Worm (Caenorhabditis elegans) whole organism, L4/young adult: ENCODE measurements around the gene lin-36.

ENCODE experiments used
- W03F9.2 ChIP-seq: fragments of 150-350 bp; optimal IDR thresholded peaks from 2 replicates; lab custom pipeline; 2014; ENCODE audit warnings: missing biosample characterization, missing genetic modification characterization
- dao-5 ChIP-seq: sonication (generic microtip); optimal IDR thresholded peaks from 2 replicates; lab custom pipeline; 2016; ENCODE audit warnings: missing genotype, missing genetic modification characterization, moderate library complexity, missing compliant biosample characterization
- him-1 ChIP-seq: sonication (generic microtip); optimal IDR thresholded peaks from 2 replicates; lab custom pipeline; 2016; ENCODE audit warnings: missing genotype, missing genetic modification reagents, missing genetic modification characterization, missing compliant biosample characterization

lin-36 gene

DNA sequence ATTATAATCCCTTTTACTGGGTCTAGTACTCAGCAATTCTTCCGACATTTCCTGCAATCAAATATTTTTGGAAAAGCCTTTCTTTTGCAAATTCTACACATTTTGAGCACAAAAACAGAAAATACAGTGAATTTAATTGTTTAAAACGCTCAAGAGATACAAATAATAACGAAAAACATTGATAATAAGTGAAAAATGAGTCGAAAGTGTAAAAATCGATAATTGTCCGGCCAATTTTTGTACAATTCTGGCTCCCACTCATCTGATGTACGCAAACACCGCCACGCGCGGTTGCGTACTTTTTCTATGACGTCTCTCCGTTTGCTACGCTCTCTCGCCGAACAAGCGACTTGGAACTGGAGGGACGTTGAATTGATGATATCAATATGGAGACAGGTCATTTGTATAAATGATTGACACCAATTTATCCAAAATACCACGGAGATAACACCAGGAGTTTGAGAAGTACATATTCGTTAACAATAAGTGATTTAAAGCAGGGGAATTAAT, at the start of gene lin-36:
Gene lin-36 (minus strand): TSS at position 51 of the 510 bp plus-strand sequence.
- TF ChIP-seq dao-5 (tag; lab: Kevin White, UChicago): no peak
- TF ChIP-seq W03F9.2 (tag; lab: Kevin White, UChicago): peak; percentile 72

DNA sequence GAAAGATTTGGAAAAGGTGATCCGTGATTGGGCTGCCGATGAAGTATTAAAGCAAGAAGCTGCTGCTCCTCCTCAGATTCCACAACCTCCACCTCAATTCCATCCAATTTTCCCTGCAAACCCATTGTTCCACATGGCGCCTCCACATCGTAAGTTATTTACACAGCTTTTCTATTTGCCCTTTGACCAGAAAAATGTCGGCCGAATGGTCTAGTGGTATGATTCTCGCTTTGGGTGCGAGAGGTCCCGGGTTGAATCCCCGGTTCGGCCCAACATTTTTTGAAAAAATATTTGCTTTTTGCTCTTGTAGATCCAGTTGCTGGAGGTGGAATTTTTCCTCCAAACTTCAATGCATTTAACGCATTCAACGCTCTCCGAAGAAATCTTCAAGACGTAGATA, 48.5 kb upstream of the lin-36 start:
- TF ChIP-seq dao-5 (tag; lab: Kevin White, UChicago): no peak
- TF ChIP-seq W03F9.2 (tag; lab: Kevin White, UChicago): no peak
- no peak for TF ChIP-seq him-1

DNA sequence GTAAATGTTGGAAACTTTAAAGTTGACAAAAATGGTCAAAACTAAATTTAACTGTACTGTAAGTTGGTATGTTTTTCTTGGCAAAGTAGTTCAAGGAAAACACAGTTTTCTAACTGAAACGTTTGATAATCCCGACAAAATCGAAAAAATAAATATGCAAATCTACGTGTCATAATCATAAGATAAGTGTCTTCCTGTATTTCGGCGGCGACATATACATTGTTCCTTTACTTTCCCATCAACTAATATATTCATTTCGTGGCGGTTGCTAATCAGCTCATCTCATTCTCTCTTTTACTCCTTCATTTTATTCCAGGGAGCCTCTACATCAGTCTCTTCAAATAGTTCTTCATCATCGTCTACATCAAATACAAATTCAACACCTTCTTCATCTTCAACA, 47.1 kb upstream of the lin-36 start:
- TF ChIP-seq dao-5 (tag; lab: Kevin White, UChicago) (no peak), W03F9.2 (tag; lab: Kevin White, UChicago) (no peak), him-1 (no peak)

DNA sequence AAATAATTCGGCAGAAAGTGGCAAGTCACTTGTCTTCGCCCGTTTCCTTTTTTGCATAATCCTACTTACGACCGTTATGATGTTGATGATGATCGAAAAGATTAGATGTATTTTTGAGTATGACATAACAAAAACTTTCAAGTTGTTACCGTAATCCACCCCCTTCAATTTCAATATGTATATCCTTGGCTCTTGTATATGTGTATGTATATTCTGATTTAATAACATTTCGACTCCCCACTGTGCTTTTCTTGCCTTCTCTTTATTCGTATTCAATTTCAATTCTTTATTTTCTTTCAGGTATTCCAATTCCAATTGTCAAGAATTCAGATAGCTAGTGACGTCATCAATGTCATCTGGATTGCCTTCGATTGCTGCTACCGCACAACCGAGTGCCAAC, 46.3 kb upstream of the lin-36 start, which contains the start of gene pros-1:
Gene pros-1 (plus strand): TSS at position 301 of the 400 bp plus-strand sequence.
- no peak for TF ChIP-seq W03F9.2 (tag; lab: Kevin White, UChicago)
- TF ChIP-seq him-1: no peak
- TF ChIP-seq dao-5 (tag; lab: Kevin White, UChicago): no peak

DNA sequence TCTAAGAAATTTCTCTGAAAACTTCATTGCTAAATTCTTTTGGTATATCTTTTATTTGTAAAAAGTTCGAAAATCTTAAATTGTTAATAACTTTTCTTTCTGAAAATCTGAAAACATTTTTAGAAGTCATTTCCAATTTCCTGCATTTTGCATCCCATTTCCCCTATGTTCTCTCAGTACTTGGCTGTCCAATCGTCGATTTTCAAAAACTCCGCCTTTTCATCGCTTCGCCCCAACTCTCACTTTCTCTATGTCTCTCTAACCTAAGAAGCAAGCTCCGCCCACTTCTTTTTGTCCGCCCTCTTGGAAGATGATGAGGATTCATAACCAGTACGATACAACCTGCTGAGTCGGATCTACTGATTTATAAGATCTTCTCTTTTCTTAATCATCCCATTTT, 44.4 kb upstream of the lin-36 start:
- TF ChIP-seq dao-5 (tag; lab: Kevin White, UChicago): no peak

DNA sequence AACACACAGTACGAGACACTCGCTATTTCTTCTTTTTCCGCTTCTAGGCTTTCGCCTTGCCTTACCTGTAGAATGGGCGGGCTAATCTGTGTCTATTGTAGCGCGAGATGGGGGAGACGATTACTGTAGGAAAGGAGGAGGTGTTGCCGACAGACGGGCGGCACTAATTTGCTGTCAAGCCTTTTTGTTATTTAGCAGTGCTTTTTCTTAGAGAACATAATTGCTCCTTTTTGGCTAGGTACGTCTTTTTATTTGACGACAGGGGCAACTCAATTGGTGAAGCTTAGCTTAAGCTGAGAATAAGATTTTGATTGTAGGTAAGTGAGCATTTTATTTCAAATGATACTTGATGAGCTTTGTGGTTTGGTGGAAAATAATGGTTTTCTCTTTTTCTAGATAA, 43.0 kb upstream of the lin-36 start:
- TF ChIP-seq him-1: no peak
- no peak for TF ChIP-seq dao-5 (tag; lab: Kevin White, UChicago)
- no peak for TF ChIP-seq W03F9.2 (tag; lab: Kevin White, UChicago)

DNA sequence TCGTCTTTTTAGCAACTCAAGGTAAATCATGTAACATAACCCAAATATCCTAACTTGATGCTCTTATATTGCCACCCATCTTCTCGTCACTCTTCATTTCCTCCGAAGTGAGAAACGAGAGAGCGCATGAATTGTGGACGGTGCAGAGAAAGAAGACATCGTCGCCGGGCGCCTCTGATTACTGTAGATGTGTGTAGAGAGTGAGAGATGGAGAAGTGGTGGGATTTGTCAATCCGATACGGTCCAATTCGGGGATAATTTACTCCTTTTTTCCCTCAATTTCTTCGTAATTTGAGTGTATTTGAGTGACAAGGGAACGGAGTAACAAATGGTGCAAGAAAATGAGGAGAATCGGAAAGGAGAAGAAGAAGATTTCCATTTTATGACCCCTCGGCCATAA, 40.4 kb upstream of the lin-36 start:
- TF ChIP-seq him-1: no peak
- TF ChIP-seq W03F9.2 (tag; lab: Kevin White, UChicago): no peak
- no peak for TF ChIP-seq dao-5 (tag; lab: Kevin White, UChicago)

DNA sequence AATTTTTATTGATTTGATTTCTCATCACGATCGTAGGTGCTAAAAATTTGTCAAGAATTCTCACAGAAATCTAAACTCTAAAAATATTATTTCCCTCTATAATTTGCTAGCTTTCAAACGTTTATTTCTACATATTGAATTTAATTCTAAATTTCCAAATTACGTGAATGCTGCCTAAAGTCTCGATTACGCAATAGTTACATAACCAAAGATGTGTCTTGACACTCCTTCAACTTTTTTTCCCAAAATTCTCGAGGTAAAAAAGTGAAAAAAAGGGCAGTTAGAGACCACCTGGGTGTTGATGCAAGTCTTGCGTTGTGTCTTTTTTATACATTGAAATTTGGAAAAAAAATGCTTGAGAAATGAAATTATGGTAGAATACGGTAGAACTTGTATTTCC, 31.2 kb upstream of the lin-36 start:
- TF ChIP-seq W03F9.2 (tag; lab: Kevin White, UChicago) (no peak), dao-5 (tag; lab: Kevin White, UChicago) (no peak), him-1 (no peak)

DNA sequence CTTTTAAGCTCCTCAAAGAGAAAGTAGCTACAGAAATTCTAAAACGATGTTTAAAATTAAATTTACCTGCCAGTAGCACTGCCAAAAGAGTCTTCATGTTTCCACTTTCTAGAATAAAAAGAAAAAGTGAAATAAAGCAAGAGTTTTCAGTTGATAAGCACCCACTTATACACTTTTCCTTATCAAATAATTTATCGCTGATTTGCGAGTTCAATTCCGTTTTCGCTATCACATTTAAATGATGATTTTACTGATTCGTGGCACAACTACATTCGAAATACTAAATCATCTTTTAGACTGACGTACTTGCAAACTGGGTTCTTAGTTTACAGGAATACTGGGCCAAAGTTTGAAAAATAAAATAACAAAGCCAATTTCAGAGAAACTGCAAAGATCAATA, 30.3 kb upstream of the lin-36 start, which contains the start of gene K12H4.7:
Gene K12H4.7 (minus strand): TSS at position 138 of the 400 bp plus-strand sequence.
- TF ChIP-seq dao-5 (tag; lab: Kevin White, UChicago) (no peak), him-1 (no peak), W03F9.2 (tag; lab: Kevin White, UChicago) (no peak)

DNA sequence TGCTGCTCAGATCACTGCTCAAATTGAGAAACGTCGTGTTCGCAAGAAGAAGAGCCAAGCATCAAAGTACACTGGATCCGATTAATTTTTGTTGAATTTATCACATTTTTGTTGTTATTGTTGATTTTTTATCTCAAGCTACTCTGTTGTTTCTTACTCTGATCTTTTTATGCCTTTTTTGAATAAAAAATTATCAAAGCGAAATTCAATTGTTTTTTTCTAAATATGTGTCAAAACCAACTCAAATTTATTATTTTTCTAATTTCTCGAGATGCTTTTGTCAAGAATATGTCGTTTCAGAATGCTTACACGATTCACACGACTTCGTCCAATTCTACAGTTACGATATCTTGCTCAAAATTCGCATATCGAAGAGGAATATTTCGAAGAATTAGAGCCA, 26.7 kb upstream of the lin-36 start, which contains the start of gene K12H4.2:
Gene K12H4.2 (plus strand): TSS at position 301 of the 400 bp plus-strand sequence.
- no peak for TF ChIP-seq dao-5 (tag; lab: Kevin White, UChicago)
- no peak for TF ChIP-seq him-1
- TF ChIP-seq W03F9.2 (tag; lab: Kevin White, UChicago): no peak

DNA sequence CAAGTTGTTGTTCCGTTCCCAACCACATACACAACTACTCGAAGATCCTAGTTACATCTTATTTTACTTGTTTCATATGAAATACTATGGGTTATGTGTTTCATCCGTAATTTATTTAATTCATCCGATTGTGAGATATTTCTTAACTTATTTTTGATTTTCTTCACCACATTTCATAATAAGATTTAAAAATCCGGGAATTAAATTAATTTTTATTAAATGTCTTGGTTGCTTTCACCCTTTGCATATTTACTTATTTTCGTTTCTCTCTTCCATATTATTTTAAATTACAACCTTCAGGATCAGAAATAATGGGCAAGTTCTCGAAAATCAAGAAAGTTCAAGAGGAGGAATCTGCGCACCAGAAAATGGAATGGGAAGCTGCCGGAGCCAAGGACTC, 25.1 kb upstream of the lin-36 start, which contains the start of gene K12H4.3:
Gene K12H4.3 (plus strand): TSS at position 301 of the 400 bp plus-strand sequence.
- TF ChIP-seq W03F9.2 (tag; lab: Kevin White, UChicago) (no peak), dao-5 (tag; lab: Kevin White, UChicago) (no peak), him-1 (no peak)

DNA sequence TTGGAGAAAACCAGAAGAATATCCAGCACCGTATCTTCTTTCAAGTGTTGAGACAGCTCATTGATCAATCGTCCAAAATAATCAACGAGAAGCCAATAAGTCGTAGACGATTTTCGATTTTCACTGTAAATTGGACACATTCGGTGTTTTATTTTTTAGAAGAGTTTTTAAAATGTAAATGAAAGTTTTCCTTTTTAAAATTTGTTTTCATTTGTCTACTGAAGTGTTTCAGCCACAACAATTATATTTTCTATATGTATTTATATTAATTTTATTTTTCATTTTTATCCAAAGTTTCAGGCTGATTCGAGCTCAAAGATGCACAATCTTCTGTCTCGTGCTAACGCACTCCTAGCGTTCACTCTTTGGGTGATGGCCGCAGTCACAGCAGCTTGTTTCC, 24.0 kb upstream of the lin-36 start, which contains the start of gene spcs-3:
Gene spcs-3 (plus strand): TSS at position 301 of the 400 bp plus-strand sequence.
- TF ChIP-seq dao-5 (tag; lab: Kevin White, UChicago) (no peak), him-1 (no peak), W03F9.2 (tag; lab: Kevin White, UChicago) (no peak)

DNA sequence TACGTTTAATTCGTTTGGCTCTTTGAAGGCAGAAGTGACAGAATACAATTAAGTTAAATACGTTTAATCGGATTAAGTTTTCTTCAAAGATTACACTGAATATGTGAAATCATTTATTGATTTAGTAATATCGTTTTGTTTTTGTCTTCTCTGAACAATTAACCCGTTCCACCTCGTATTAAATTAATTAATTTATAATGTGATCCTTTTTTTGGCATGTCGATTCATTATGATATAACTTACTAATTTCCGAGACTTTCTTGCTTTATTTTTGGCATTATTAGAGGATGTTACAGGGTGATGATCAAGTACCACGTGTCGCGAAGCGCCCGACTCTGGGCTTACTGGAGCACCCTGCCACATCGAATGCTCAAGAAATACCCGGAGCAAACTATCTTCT, 23.5 kb upstream of the lin-36 start, which contains the start of gene K12H4.5:
Gene K12H4.5 (plus strand): TSS at position 301 of the 400 bp plus-strand sequence.
- TF ChIP-seq dao-5 (tag; lab: Kevin White, UChicago): no peak
- TF ChIP-seq W03F9.2 (tag; lab: Kevin White, UChicago): no peak
- no peak for TF ChIP-seq him-1

DNA sequence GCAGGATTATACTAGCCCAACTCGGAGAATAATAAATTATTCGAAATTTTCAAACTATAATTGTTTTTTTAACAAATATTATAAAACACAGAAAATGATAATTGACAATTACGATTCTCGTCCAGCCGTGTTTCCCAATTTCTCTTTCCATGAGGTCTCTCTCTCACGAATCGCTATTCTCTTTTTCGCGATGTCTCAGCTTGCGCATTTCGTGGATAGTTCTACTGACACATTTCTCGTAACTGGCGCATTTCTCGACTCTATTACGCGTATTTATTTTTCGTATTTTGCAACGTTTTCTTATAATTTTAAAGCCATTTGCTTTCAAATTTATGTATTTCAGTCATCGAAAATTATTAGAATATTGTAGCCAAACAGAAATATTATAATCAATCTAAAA, 23.1 kb upstream of the lin-36 start:
- TF ChIP-seq him-1 (peak; percentile 97), W03F9.2 (tag; lab: Kevin White, UChicago) (peak; percentile 98), dao-5 (tag; lab: Kevin White, UChicago) (peak; percentile 65)

DNA sequence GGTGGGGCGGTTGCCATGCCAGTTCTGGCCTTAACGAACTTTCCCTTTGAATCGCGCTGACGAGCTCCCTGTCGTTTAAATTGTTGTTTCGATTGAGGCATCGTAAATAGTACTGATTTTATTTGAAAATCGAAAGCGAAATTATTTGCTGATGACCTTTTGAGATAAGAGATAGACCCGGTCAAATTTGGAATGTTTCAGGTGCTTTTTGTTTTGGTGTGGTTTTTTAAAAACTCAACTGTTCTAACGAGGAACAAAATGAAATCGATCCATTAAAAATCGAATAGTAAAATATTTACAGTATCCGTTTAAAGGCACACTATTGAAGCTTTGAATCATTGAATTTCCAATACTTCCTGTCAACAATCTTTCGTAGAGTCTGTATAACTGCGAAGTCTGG, 22.1 kb upstream of the lin-36 start, which contains the start of gene K12H4.6:
Gene K12H4.6 (minus strand): TSS at position 101 of the 400 bp plus-strand sequence.
- TF ChIP-seq dao-5 (tag; lab: Kevin White, UChicago) (no peak), W03F9.2 (tag; lab: Kevin White, UChicago) (no peak), him-1 (no peak)
